Worm (Caenorhabditis elegans): Measurements from ENCODE around the gene R07B7.12.
A peak's percentile ranks its signal among the peaks of the same experiment; 100 is the strongest.
"Not testable (repeated sequence)": the region's sequence is repeated elsewhere in the genome, so short reads cannot be mapped to it uniquely, and the experiment has no call there.

The R07B7.12 gene

ce11 chrV:12121274-12121673 lies 32.4 kb downstream of the R07B7.12 start, which contains the start of gene C13C4.6:
TSS of gene C13C4.6 (plus strand) at chrV:12121574.
- TF ChIP-seq nfya-1 (tag; optimal IDR thresholded peaks at IDR 0.05; ENCODE audit: insufficient read depth) (no peak), nhr-12 (tag; optimal IDR thresholded peaks at IDR 0.05) (no peak), sea-2 (GFP tag; optimal IDR thresholded peaks at IDR 0.05) (no peak), nhr-28 (tag; optimal IDR thresholded peaks at IDR 0.05) (no peak), snpc-4 (tag; optimal IDR thresholded peaks at IDR 0.05) (no peak), ceh-28 (tag; optimal IDR thresholded peaks at IDR 0.05) (no peak), hmg-11 (tag; optimal IDR thresholded peaks at IDR 0.05) (no peak), elt-2 (tag; optimal IDR thresholded peaks at IDR 0.05) (peak; percentile 10)

- not testable (repeated sequence) for TF ChIP-seq aly-2 (tag; optimal IDR thresholded peaks at IDR 0.05); lin-39 (tag; optimal IDR thresholded peaks at IDR 0.05); unc-62 (GFP tag; optimal IDR thresholded peaks at IDR 0.05)
These were observed 41.8 kb downstream of the R07B7.12 start, which contains the start of gene C27A7.6 for ce11 chrV:12130688-12131087. TSS of gene C27A7.6 (minus strand) at chrV:12130788.

DNA sequence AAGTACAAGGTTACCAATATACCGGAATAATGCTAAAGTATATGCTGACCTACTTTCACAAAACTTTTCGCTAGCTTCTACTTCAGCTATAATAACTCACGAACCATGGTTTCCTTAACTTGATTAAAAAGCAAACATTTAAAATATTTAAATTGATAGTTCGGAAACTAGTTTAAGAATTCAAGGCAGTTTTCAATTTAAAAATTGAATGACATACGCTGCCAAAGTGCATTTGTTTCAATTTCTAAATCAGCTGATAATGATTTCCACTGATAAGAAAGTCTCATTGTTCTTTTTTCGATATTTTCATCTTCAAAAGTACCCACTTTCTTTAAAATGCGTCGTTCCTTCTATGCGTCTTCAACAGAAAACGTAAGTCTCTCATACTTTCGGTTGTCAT lies 42.3 kb downstream of the R07B7.12 start, which contains the start of gene enpp-1:
Gene enpp-1 (plus strand): TSS at position 301 of the 400 bp plus-strand sequence.
- TF ChIP-seq nhr-77, aly-2, ceh-9 (tag; optimal IDR thresholded peaks at IDR 0.05): not testable (repeated sequence)

- TF ChIP-seq tbx-2 (tag; optimal IDR thresholded peaks at IDR 0.05) = no peak
- TF ChIP-seq nhr-237 (tag; optimal IDR thresholded peaks at IDR 0.05) = no peak
- TF ChIP-seq nhr-11 (tag; optimal IDR thresholded peaks at IDR 0.05) = no peak
- TF ChIP-seq unc-62 (GFP tag; optimal IDR thresholded peaks at IDR 0.05) = no peak
- no peak for TF ChIP-seq R02D3.7 (tag; optimal IDR thresholded peaks at IDR 0.05)
- TF ChIP-seq fos-1 (tag; optimal IDR thresholded peaks at IDR 0.05) = no peak
- TF ChIP-seq nhr-12 (tag; optimal IDR thresholded peaks at IDR 0.05) = no peak
These were observed 49.1 kb downstream of the R07B7.12 start for ce11 chrV:12137942-12138341.

DNA sequence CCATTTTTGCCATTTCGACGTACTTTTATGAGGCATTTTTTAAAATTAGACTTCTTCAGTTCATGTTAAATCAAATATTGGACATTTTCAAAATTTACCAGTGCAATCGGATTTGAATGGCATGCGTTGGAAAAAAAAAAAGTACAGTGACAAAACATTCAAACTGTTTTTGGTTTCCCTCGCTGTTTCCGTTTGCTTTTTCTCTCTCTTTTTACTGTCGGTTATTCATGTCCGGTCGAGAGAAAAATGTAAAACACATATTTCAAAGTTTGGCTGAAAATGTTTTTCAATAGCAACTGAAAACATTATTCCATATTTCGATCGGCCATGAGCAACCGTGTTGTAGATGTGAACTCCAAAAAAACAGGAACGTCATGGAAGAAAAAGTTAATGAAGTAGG lies 51.8 kb downstream of the R07B7.12 start, which contains the start of gene C27A7.3:
Gene C27A7.3 (plus strand): TSS at position 301 of the 400 bp plus-strand sequence.
- no peak for TF ChIP-seq fkh-2 (tag; optimal IDR thresholded peaks at IDR 0.05)
- no peak for TF ChIP-seq egl-5 (tag; optimal IDR thresholded peaks at IDR 0.05)
- TF ChIP-seq nhr-25 (tag; optimal IDR thresholded peaks at IDR 0.05) = no peak
- TF ChIP-seq unc-62 (GFP tag; optimal IDR thresholded peaks at IDR 0.05) = no peak
- TF ChIP-seq ztf-4 (tag; optimal IDR thresholded peaks at IDR 0.05) = no peak
- no peak for TF ChIP-seq nhr-77 (tag; optimal IDR thresholded peaks at IDR 0.05)

All from whole organism, L3 larva.